Worm (Caenorhabditis elegans) whole organism, late embryonic: ENCODE data around the gene F49C5.5.
A peak's percentile ranks its signal among the peaks of the same experiment; 100 is the strongest.

ENCODE experiments used
- C38D4.7 ChIP-seq: fragments of 200-800 bp; sonication (Bioruptor generic); optimal IDR thresholded peaks from 2 replicates; lab custom pipeline; 2018; ENCODE audit warnings: mild to moderate bottlenecking, missing genetic modification characterization, moderate library complexity, missing compliant biosample characterization
- F13H6.1 ChIP-seq: sonication (generic microtip); optimal IDR thresholded peaks from 2 replicates; lab custom pipeline; 2016; ENCODE audit warnings: missing genetic modification characterization, missing compliant biosample characterization
- T23F11.4 ChIP-seq: fragments of 200-800 bp; sonication (Bioruptor generic); optimal IDR thresholded peaks from 2 replicates; lab custom pipeline; 2018; ENCODE audit warnings: mild to moderate bottlenecking, missing genetic modification characterization, missing compliant biosample characterization
- ama-1 ChIP-seq: fragments of 150-350 bp; optimal IDR thresholded peaks from 2 replicates; lab custom pipeline; 2014
- ceh-34 ChIP-seq: sonication (generic microtip); optimal IDR thresholded peaks from 2 replicates; lab custom pipeline; 2016; ENCODE audit warnings: mild to moderate bottlenecking, missing genetic modification characterization, missing compliant biosample characterization
- ceh-48 ChIP-seq: sonication (generic microtip); optimal IDR thresholded peaks from 2 replicates; lab custom pipeline; 2016; ENCODE audit warnings: missing genetic modification characterization, inconsistent platforms, missing compliant biosample characterization
- eyg-1 ChIP-seq: sonication (generic microtip); optimal IDR thresholded peaks from 2 replicates; lab custom pipeline; 2016; ENCODE audit warnings: missing genotype, missing genetic modification characterization, missing compliant biosample characterization
- hlh-30 ChIP-seq: sonication (generic microtip); optimal IDR thresholded peaks from 2 replicates; lab custom pipeline; 2017; ENCODE audit warnings: antibody characterized with exemption, missing genetic modification characterization, missing compliant biosample characterization; ENCODE audit not compliant: insufficient read depth
- nhr-11 ChIP-seq: fragments of 150-350 bp; optimal IDR thresholded peaks from 2 replicates; lab custom pipeline; 2014; ENCODE audit warnings: missing biosample characterization, missing genetic modification characterization
- npax-4 ChIP-seq: sonication (generic microtip); optimal IDR thresholded peaks from 2 replicates; lab custom pipeline; 2016; ENCODE audit warnings: missing genetic modification characterization, missing compliant biosample characterization
- pag-3 ChIP-seq: sonication (generic microtip); optimal IDR thresholded peaks from 2 replicates; lab custom pipeline; 2016; ENCODE audit warnings: missing compliant biosample characterization, missing genetic modification characterization, borderline replicate concordance
- pat-9 ChIP-seq: fragments of 200-800 bp; sonication (Bioruptor generic); optimal IDR thresholded peaks from 2 replicates; lab custom pipeline; 2018; ENCODE audit warnings: mild to moderate bottlenecking, missing genetic modification characterization, moderate library complexity, missing compliant biosample characterization
- sdc-2 ChIP-seq: sonication (generic microtip); optimal IDR thresholded peaks from 2 replicates; lab custom pipeline; 2016; ENCODE audit warnings: missing genotype, missing genetic modification characterization, missing compliant biosample characterization
- tbx-7 ChIP-seq: sonication (generic microtip); optimal IDR thresholded peaks from 2 replicates; lab custom pipeline; 2016; ENCODE audit warnings: missing genotype, missing genetic modification characterization, missing compliant biosample characterization
- ttx-3 ChIP-seq: sonication (generic microtip); optimal IDR thresholded peaks from 2 replicates; lab custom pipeline; 2016; ENCODE audit warnings: missing genetic modification reagents, missing genetic modification characterization, missing compliant biosample characterization
- unc-3 ChIP-seq, 2 experiments: fragments of 200-800 bp in 1 of 2; sonication (Bioruptor generic) in 1 of 2; sonication (generic microtip) in 1 of 2; conservative IDR thresholded peaks in 1 of 2; optimal IDR thresholded peaks in 1 of 2; 2 replicates each; pipeline versions ENCODE4 v1.3.6 to Lab custom; 2016 to 2022; ENCODE audit warnings: missing compliant biosample characterization in 2 of 2, missing genetic modification characterization in 2 of 2, missing genetic modification reagents in 1 of 2
- unc-42 ChIP-seq: sonication (generic microtip); optimal IDR thresholded peaks from 2 replicates; lab custom pipeline; 2016; ENCODE audit warnings: missing genotype, missing genetic modification characterization, missing compliant biosample characterization

Gene F49C5.5

DNA sequence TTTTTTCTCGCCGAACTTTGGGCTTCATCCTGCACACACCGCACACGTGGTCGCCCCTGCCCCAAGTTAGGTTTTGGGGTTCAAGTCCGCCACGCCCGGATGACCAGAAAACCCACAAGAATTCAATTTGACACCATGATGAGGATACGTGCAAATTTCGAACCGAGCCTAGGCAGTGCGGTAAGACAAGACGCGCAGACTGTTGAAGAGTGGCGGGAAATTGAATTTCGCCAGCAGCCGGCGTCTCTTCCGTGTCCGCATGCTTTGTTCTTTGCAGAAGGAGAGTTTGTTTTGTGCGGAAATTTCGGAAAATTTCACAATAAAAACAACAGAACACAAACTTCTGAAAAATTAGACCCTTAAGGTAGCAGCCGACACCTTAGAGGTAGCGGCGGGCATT, 46.3 kb downstream of the F49C5.5 start:
- TF ChIP-seq eyg-1 = no peak
- TF ChIP-seq unc-42 (tag; lab: Kevin White, UChicago) = peak; percentile 92
- no peak for TF ChIP-seq ttx-3 (tag; lab: Kevin White, UChicago)
- TF ChIP-seq nhr-11 (tag; lab: Kevin White, UChicago) = no peak
- TF ChIP-seq pag-3 = no peak

DNA sequence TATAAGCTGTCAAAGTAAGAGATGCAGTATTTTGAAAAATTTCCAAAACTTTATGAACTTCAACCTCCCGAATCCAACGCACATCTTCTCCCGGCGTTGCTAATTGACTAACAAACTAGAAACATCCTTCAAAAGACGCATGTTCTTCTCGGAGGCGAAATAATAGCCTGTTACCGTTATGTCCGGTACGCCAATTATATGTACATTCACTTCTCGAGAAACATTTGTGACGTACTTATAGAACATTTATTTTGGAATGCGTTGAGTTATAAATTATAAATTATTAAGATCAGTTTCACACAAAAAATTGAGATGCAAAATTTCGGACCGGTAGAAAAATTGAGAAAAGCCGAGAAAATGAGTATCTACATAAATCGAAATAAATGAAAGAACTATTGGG, 49.3 kb downstream of the F49C5.5 start, which contains the start of gene T21B4.3:
T21B4.3 (minus strand) TSS at position 101 of the 400 bp plus-strand sequence.
- no peak for TF ChIP-seq ceh-48 (tag; lab: Kevin White, UChicago)
- no peak for TF ChIP-seq C38D4.7 (GFP tag; lab: Kevin White, UChicago)
- TF ChIP-seq ama-1 (lab: Kevin White, UChicago) = no peak
- TF ChIP-seq hlh-30 (tag; lab: Kevin White, UChicago) = no peak
- TF ChIP-seq F13H6.1 (tag; lab: Kevin White, UChicago) = no peak
- no peak for TF ChIP-seq unc-3 (GFP tag; conservative IDR thresholded peaks at IDR 0.05; lab: Robert Waterston, UW)
- no peak for TF ChIP-seq unc-3 (tag; optimal IDR thresholded peaks at IDR 0.05; lab: Kevin White, UChicago)
- TF ChIP-seq sdc-2 (tag; lab: Kevin White, UChicago) = no peak
- TF ChIP-seq ceh-34 (tag; lab: Kevin White, UChicago) = no peak
- TF ChIP-seq tbx-7 (tag; lab: Kevin White, UChicago) = no peak
- no peak for TF ChIP-seq pat-9 (tag; lab: Kevin White, UChicago)
- TF ChIP-seq npax-4 (tag; lab: Kevin White, UChicago) = no peak
- TF ChIP-seq ttx-3 (tag; lab: Kevin White, UChicago) = no peak
- TF ChIP-seq T23F11.4 (GFP tag; lab: Kevin White, UChicago) = no peak
